Worm (Caenorhabditis elegans) whole organism, L2 larva: ENCODE data around the gene cmd-1.

ENCODE experiments used
- egl-27 ChIP-seq: sonication (generic microtip); optimal IDR thresholded peaks from 3 replicates; lab custom pipeline; 2017; ENCODE audit warnings: missing biosample characterization, missing genetic modification reagents, missing genetic modification characterization
- lin-39 ChIP-seq: fragments of 150-350 bp; optimal IDR thresholded peaks from 2 replicates; lab custom pipeline; 2014; ENCODE audit warnings: missing biosample characterization, missing genetic modification reagents, missing genetic modification characterization
- mab-5 ChIP-seq: fragments of 150-350 bp; optimal IDR thresholded peaks from 2 replicates; lab custom pipeline; 2014; ENCODE audit warnings: missing biosample characterization, missing genetic modification characterization

DNA sequence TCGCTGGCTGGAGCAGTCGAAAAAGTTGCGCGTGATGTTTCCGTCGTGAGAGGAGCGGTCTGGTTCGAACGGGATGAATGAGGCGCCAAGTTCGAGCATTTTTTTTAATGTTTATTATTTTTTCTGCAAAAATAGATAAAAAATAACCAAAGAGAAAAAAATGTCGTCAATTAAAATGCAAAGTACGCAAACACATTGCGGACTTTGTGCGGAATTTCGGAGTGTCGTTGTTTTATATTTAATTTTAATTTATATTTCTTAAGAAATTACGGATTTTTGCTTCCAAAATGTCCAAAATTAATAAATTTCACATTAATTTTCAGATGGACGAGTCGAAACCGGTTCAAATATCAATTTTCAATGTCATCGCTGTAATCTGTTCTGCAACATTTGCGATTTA is 39.9 kb downstream of the cmd-1 start, which contains the start of the genes wrb-1 and Y50D4A.4:
- TF ChIP-seq lin-39 (tag; lab: Kevin White, UChicago) (no peak), mab-5 (tag; lab: Kevin White, UChicago) (no peak), egl-27 (tag; lab: Kevin White, UChicago) (no peak)
